Worm (Caenorhabditis elegans): ENCODE results near the gene F38A1.9.

The F38A1.9 gene

DNA sequence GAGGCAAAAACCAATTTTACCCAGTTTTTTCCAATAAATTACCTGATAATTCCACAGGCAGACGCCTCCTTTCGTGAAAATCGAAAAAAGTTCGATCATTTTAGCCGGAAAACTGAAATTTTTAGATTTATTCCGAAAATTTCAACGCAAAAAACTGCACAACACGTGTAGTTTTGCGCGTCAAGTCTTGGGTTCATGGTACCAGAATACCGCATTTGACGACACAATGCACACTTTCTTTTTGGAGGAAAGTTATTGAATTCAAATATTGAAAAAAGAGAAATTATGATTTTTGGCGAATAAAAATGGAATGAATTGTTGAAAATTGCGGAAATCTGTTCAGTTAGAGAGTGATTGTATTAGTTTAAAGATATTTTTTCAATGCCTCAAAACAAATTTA is 5.5 kb downstream of the F38A1.9 start, which contains the start of gene F38A1.8:
Gene F38A1.8, minus strand, starts transcription at position 167 of the 400 bp plus-strand sequence.
- TF ChIP-seq lin-15B (tag; optimal IDR thresholded peaks at IDR 0.05): peak; percentile 69
- no peak for TF ChIP-seq ceh-8 (GFP tag; optimal IDR thresholded peaks at IDR 0.05)
- TF ChIP-seq egl-13 (tag; optimal IDR thresholded peaks at IDR 0.05): no peak
- TF ChIP-seq ztf-11 (tag; optimal IDR thresholded peaks at IDR 0.05): no peak
- TF ChIP-seq zag-1 (tag; optimal IDR thresholded peaks at IDR 0.05): no peak
- no peak for TF ChIP-seq pqm-1 (tag; optimal IDR thresholded peaks at IDR 0.05)
- no peak for TF ChIP-seq efl-3 (GFP tag; optimal IDR thresholded peaks at IDR 0.05)
- no peak for TF ChIP-seq nhr-77 (tag; optimal IDR thresholded peaks at IDR 0.05)
- TF ChIP-seq ceh-88 (GFP tag; IDR thresholded peaks at IDR 0.05): no peak
- no peak for TF ChIP-seq fkh-4 (tag; optimal IDR thresholded peaks at IDR 0.05; ENCODE audit: borderline replicate concordance)
- TF ChIP-seq ceh-90 (tag; optimal IDR thresholded peaks at IDR 0.05): no peak
- no peak for TF ChIP-seq pax-3 (tag; optimal IDR thresholded peaks at IDR 0.05)
- no peak for TF ChIP-seq vab-15 (tag; optimal IDR thresholded peaks at IDR 0.05)
- no peak for TF ChIP-seq elt-2 (tag; optimal IDR thresholded peaks at IDR 0.05)
- TF ChIP-seq aha-1 (tag; optimal IDR thresholded peaks at IDR 0.05): no peak
- TF ChIP-seq unc-62 (GFP tag; optimal IDR thresholded peaks at IDR 0.05): no peak
- peak; percentile 24 for TF ChIP-seq C04F5.9 (tag; optimal IDR thresholded peaks at IDR 0.05)
- peak; percentile 91 to 96 for TF ChIP-seq lin-35 (GFP tag; optimal IDR thresholded peaks at IDR 0.05)
- TF ChIP-seq fos-1 (tag; optimal IDR thresholded peaks at IDR 0.05): peak; percentile 9
- TF ChIP-seq aly-2 (tag; optimal IDR thresholded peaks at IDR 0.05): no peak
- peak; percentile 93 for TF ChIP-seq F16B12.6 (tag; optimal IDR thresholded peaks at IDR 0.05)
- TF ChIP-seq mab-9 (GFP tag; IDR thresholded peaks at IDR 0.05): no peak
- no peak for TF ChIP-seq sox-4 (tag; optimal IDR thresholded peaks at IDR 0.05)
- no peak for TF ChIP-seq ama-1 (optimal IDR thresholded peaks at IDR 0.05)
- TF ChIP-seq unc-86 (tag; optimal IDR thresholded peaks at IDR 0.05): peak; percentile 21
- TF ChIP-seq ces-1 (GFP tag; optimal IDR thresholded peaks at IDR 0.05): no peak
- no peak for TF ChIP-seq hpl-2 (GFP tag; optimal IDR thresholded peaks at IDR 0.05)
- TF ChIP-seq lsy-2 (tag; optimal IDR thresholded peaks at IDR 0.05): peak; percentile 78 to 84
- peak; percentile 42 for TF ChIP-seq unc-130 (tag; optimal IDR thresholded peaks at IDR 0.05)
- TF ChIP-seq zip-4 (GFP tag; optimal IDR thresholded peaks at IDR 0.05): no peak
- TF ChIP-seq blmp-1 (tag; optimal IDR thresholded peaks at IDR 0.05): no peak
- peak; percentile 74 for TF ChIP-seq snu-23 (GFP tag; optimal IDR thresholded peaks at IDR 0.05)
- TF ChIP-seq nhr-237 (tag; optimal IDR thresholded peaks at IDR 0.05): peak; percentile 32
- TF ChIP-seq pag-3 (tag; optimal IDR thresholded peaks at IDR 0.05; ENCODE audit: borderline replicate concordance, insufficient read depth): no peak
- TF ChIP-seq grh-1 (GFP tag; IDR thresholded peaks at IDR 0.05): peak; percentile 46; the same call in 1 of the 2 replicates
- peak; percentile 25 for TF ChIP-seq irx-1 (tag; optimal IDR thresholded peaks at IDR 0.05)
- TF ChIP-seq nhr-84 (tag; optimal IDR thresholded peaks at IDR 0.05): no peak
- no peak for TF ChIP-seq sptf-1 (tag; optimal IDR thresholded peaks at IDR 0.05)
- TF ChIP-seq elt-3 (tag; optimal IDR thresholded peaks at IDR 0.05): peak in 2 of 6 experiments; percentile 12 to 66
- TF ChIP-seq mdl-1 (tag; optimal IDR thresholded peaks at IDR 0.05): peak in 1 of 2 experiments; percentile 81
- TF ChIP-seq alr-1 (tag; optimal IDR thresholded peaks at IDR 0.05; ENCODE audit: borderline replicate concordance): no peak
- TF ChIP-seq swsn-7 (tag; optimal IDR thresholded peaks at IDR 0.05): peak; percentile 42
- TF ChIP-seq jun-1 (tag; optimal IDR thresholded peaks at IDR 0.05): peak; percentile 27
- TF ChIP-seq dpl-1 (GFP tag; optimal IDR thresholded peaks at IDR 0.05): peak; percentile 91 to 95 (median 94)
- TF ChIP-seq unc-30 (tag; optimal IDR thresholded peaks at IDR 0.05): no peak
- peak; percentile 46 for TF ChIP-seq C16A3.4 (tag; optimal IDR thresholded peaks at IDR 0.05)
- peak; percentile 50 for TF ChIP-seq xbp-1 (tag; optimal IDR thresholded peaks at IDR 0.05)
- TF ChIP-seq isw-1 (GFP tag; IDR thresholded peaks at IDR 0.05): peak; percentile 24; the same call in 1 of the 2 replicates
- no peak for TF ChIP-seq sup-37 (GFP tag; optimal IDR thresholded peaks at IDR 0.05)
- TF ChIP-seq skn-1 (tag; optimal IDR thresholded peaks at IDR 0.05): peak; percentile 36
- no peak for TF ChIP-seq fkh-8 (tag; optimal IDR thresholded peaks at IDR 0.05)
- no peak for TF ChIP-seq hlh-17 (GFP tag; optimal IDR thresholded peaks at IDR 0.05; ENCODE audit: borderline replicate concordance)
- peak; percentile 77 for TF ChIP-seq rnt-1 (tag; optimal IDR thresholded peaks at IDR 0.05)

Measured in whole organism, L1 larva.